Fruit fly (Drosophila melanogaster): ENCODE results near the gene CG15019.
A peak's percentile ranks its signal among the peaks of the same experiment; 100 is the strongest.

The CG15019 gene

dm6 chr3L:4411025-4411873 is 5.4 kb upstream of the CG15019 start:
- TF ChIP-seq CG14711 (tag; optimal IDR thresholded peaks at IDR 0.05) (no peak), Clk (GFP tag; optimal IDR thresholded peaks at IDR 0.05) (no peak), cnc (optimal IDR thresholded peaks at IDR 0.05) (no peak), Crg-1 (GFP tag; optimal IDR thresholded peaks at IDR 0.05) (peak; percentile 46), CG1620 (GFP tag; optimal IDR thresholded peaks at IDR 0.05) (no peak), CG7045 (GFP tag; optimal IDR thresholded peaks at IDR 0.05) (no peak), kay (GFP tag; ENCODE audit: borderline replicate concordance) (peak; percentile 89), pad (GFP tag; optimal IDR thresholded peaks at IDR 0.05) (no peak), toe (GFP tag; optimal IDR thresholded peaks at IDR 0.05) (no peak), CG11617 (GFP tag; optimal IDR thresholded peaks at IDR 0.05) (no peak), ovo (GFP tag; optimal IDR thresholded peaks at IDR 0.05) (no peak), Hr96 (GFP tag; optimal IDR thresholded peaks at IDR 0.05) (no peak), CG7101 (tag; optimal IDR thresholded peaks at IDR 0.05) (peak; percentile 11), Mnt (GFP tag; optimal IDR thresholded peaks at IDR 0.05) (no peak), CG12768 (GFP tag; optimal IDR thresholded peaks at IDR 0.05) (peak; percentile 14), CG5204 (GFP tag; optimal IDR thresholded peaks at IDR 0.05) (no peak), CG33017 (tag; optimal IDR thresholded peaks at IDR 0.05) (peak; percentile 3), bab1 (GFP tag; optimal IDR thresholded peaks at IDR 0.05) (no peak), tj (GFP tag; optimal IDR thresholded peaks at IDR 0.05) (peak; percentile 53), cic (GFP tag; optimal IDR thresholded peaks at IDR 0.05) (no peak)

dm6 chr3L:4409898-4410629 is 4.2 kb upstream of the CG15019 start:
- TF ChIP-seq CG33017 (tag; optimal IDR thresholded peaks at IDR 0.05) (no peak), CG7045 (GFP tag; optimal IDR thresholded peaks at IDR 0.05) (no peak), Hr96 (GFP tag; optimal IDR thresholded peaks at IDR 0.05) (no peak), cnc (optimal IDR thresholded peaks at IDR 0.05) (no peak), CG12768 (GFP tag; optimal IDR thresholded peaks at IDR 0.05) (no peak), CG7101 (tag; optimal IDR thresholded peaks at IDR 0.05) (no peak), cic (GFP tag; optimal IDR thresholded peaks at IDR 0.05) (no peak), CG14711 (tag; optimal IDR thresholded peaks at IDR 0.05) (no peak), kay (GFP tag; ENCODE audit: borderline replicate concordance) (no peak), bab1 (GFP tag; optimal IDR thresholded peaks at IDR 0.05) (no peak), Mnt (GFP tag; optimal IDR thresholded peaks at IDR 0.05) (peak; percentile 4), toe (GFP tag; optimal IDR thresholded peaks at IDR 0.05) (no peak), ovo (GFP tag; optimal IDR thresholded peaks at IDR 0.05) (no peak), CG11617 (GFP tag; optimal IDR thresholded peaks at IDR 0.05) (no peak), pad (GFP tag; optimal IDR thresholded peaks at IDR 0.05) (peak; percentile 82), Crg-1 (GFP tag; optimal IDR thresholded peaks at IDR 0.05) (no peak), Clk (GFP tag; optimal IDR thresholded peaks at IDR 0.05) (no peak)

dm6 chr3L:4409134-4409897 is 3.5 kb upstream of the CG15019 start:
- TF ChIP-seq kay (GFP tag; ENCODE audit: borderline replicate concordance) (no peak), tj (GFP tag; optimal IDR thresholded peaks at IDR 0.05) (peak; percentile 81)

- TF ChIP-seq Hr96 (GFP tag; optimal IDR thresholded peaks at IDR 0.05) (no peak), CG14711 (tag; optimal IDR thresholded peaks at IDR 0.05) (no peak), CG12768 (GFP tag; optimal IDR thresholded peaks at IDR 0.05) (no peak), cic (GFP tag; optimal IDR thresholded peaks at IDR 0.05) (no peak), CG33017 (tag; optimal IDR thresholded peaks at IDR 0.05) (no peak), pad (GFP tag; optimal IDR thresholded peaks at IDR 0.05) (no peak), Clk (GFP tag; optimal IDR thresholded peaks at IDR 0.05) (no peak), cnc (optimal IDR thresholded peaks at IDR 0.05) (no peak), CG1620 (GFP tag; optimal IDR thresholded peaks at IDR 0.05) (no peak), CG7101 (tag; optimal IDR thresholded peaks at IDR 0.05) (no peak), Crg-1 (GFP tag; optimal IDR thresholded peaks at IDR 0.05) (no peak), Mnt (GFP tag; optimal IDR thresholded peaks at IDR 0.05) (no peak), CG5204 (GFP tag; optimal IDR thresholded peaks at IDR 0.05) (no peak), ovo (GFP tag; optimal IDR thresholded peaks at IDR 0.05) (no peak), CG11617 (GFP tag; optimal IDR thresholded peaks at IDR 0.05) (no peak), tj (GFP tag; optimal IDR thresholded peaks at IDR 0.05) (no peak), bab1 (GFP tag; optimal IDR thresholded peaks at IDR 0.05) (no peak), toe (GFP tag; optimal IDR thresholded peaks at IDR 0.05) (no peak), kay (GFP tag; ENCODE audit: borderline replicate concordance) (no peak), CG7045 (GFP tag; optimal IDR thresholded peaks at IDR 0.05) (no peak)
Measured at dm6 chr3L:4408313-4409133, 2.7 kb upstream of the CG15019 start.

- TF ChIP-seq CG11617 (GFP tag; optimal IDR thresholded peaks at IDR 0.05): no peak
- TF ChIP-seq CG14711 (tag; optimal IDR thresholded peaks at IDR 0.05): peak; percentile 13
- peak; percentile 29 for TF ChIP-seq CG5204 (GFP tag; optimal IDR thresholded peaks at IDR 0.05)
Measured at dm6 chr3L:4407743-4408142, 1.9 kb upstream of the CG15019 start.

All from whole organism, adult.